Comparison of ENCODE assay signal across 4 fruit fly cellular contexts in genomic region chr3R:22899041-22899440, dm6.
A peak's percentile ranks its signal among the peaks of the same experiment; 100 is the strongest.
TF ChIP-seq lines count a peak whose summit lies in the region.

klg (plus strand) TSS chr3R:22899284.

- TF ChIP-seq CTCF in S2 (optimal IDR thresholded peaks at IDR 0.05; lab: Kevin White, UChicago): peak; percentile 18 to 37
- TF ChIP-seq CTCF in whole organism, embryonic (GFP tag; optimal IDR thresholded peaks at IDR 0.05; lab: Kevin White, UChicago): no peak

TF ChIP-seq in whole organism, 6 proteins besides CTCF, POLR2A, EP300 and RAD21:
- TF ChIP-seq usp (GFP tag; optimal IDR thresholded peaks at IDR 0.05; lab: Kevin White, UChicago) (no peak), Dll (optimal IDR thresholded peaks at IDR 0.05; lab: Kevin White, UChicago) (peak; percentile 1)
TF ChIP-seq in whole organism: peak in this region for 1.

TF ChIP-seq in whole organism, embryonic, 481 proteins besides CTCF, POLR2A, EP300 and RAD21 (continues in another document):
- TF ChIP-seq otp (GFP tag; IDR thresholded peaks at IDR 0.05; lab: Robert Waterston, UW) (no peak), ems (GFP tag; optimal IDR thresholded peaks at IDR 0.05; lab: Kevin White, UChicago) (no peak), Hsf (GFP tag; optimal IDR thresholded peaks at IDR 0.05; lab: Kevin White, UChicago) (no peak), grn (GFP tag; optimal IDR thresholded peaks at IDR 0.05; lab: Kevin White, UChicago) (no peak), prd (optimal IDR thresholded peaks at IDR 0.05; lab: Kevin White, UChicago) (no peak), prd (GFP tag; IDR thresholded peaks at IDR 0.05; lab: Robert Waterston, UW) (0 out of 3 replicates have a peak, but pooled peaks have one; percentile 5), cato (GFP tag; optimal IDR thresholded peaks at IDR 0.05; lab: Kevin White, UChicago; ENCODE audit: borderline replicate concordance) (no peak), NFAT (GFP tag; IDR thresholded peaks at IDR 0.05; lab: Robert Waterston, UW) (no peak), ssp (GFP tag; IDR thresholded peaks at IDR 0.05; lab: Robert Waterston, UW) (no peak), Awh (GFP tag; IDR thresholded peaks at IDR 0.05; lab: Robert Waterston, UW) (no peak), sisA (GFP tag; IDR thresholded peaks at IDR 0.05; lab: Robert Waterston, UW) (no peak), C15 (GFP tag; IDR thresholded peaks at IDR 0.05; lab: Robert Waterston, UW) (no peak), HLH4C (GFP tag; IDR thresholded peaks at IDR 0.05; lab: Robert Waterston, UW; ENCODE audit: partially characterized antibody) (no peak), Xrp1 (GFP tag; IDR thresholded peaks at IDR 0.05; lab: Robert Waterston, UW) (no peak), Nf-YA (GFP tag; IDR thresholded peaks at IDR 0.05; lab: Robert Waterston, UW) (no peak), Dip2 (GFP tag; IDR thresholded peaks at IDR 0.05; lab: Robert Waterston, UW) (no peak), CG2202 (tag; optimal IDR thresholded peaks at IDR 0.05; lab: Kevin White, UChicago) (no peak), CG12104 (GFP tag; optimal IDR thresholded peaks at IDR 0.05; lab: Kevin White, UChicago) (no peak), Scr (GFP tag; IDR thresholded peaks at IDR 0.05; lab: Robert Waterston, UW; ENCODE audit: partially characterized antibody) (no peak), CG6272 (GFP tag; IDR thresholded peaks at IDR 0.05; lab: Robert Waterston, UW) (no peak), zfh2 (GFP tag; optimal IDR thresholded peaks at IDR 0.05; lab: Kevin White, UChicago) (no peak), CG9215 (GFP tag; IDR thresholded peaks at IDR 0.05; lab: Robert Waterston, UW) (no peak), Nf-YB (GFP tag; optimal IDR thresholded peaks at IDR 0.05; lab: Kevin White, UChicago) (no peak), luna (GFP tag; optimal IDR thresholded peaks at IDR 0.05; lab: Kevin White, UChicago) (no peak), CG7271 (tag; optimal IDR thresholded peaks at IDR 0.05; lab: Kevin White, UChicago) (no peak), abd-A (tag; optimal IDR thresholded peaks at IDR 0.05; lab: Kevin White, UChicago) (no peak), CG17328 (GFP tag; IDR thresholded peaks at IDR 0.05; lab: Robert Waterston, UW) (no peak), CG15514 (GFP tag; optimal IDR thresholded peaks at IDR 0.05; lab: Kevin White, UChicago) (no peak), pb (GFP tag; optimal IDR thresholded peaks at IDR 0.05; lab: Kevin White, UChicago) (no peak), TFAM (GFP tag; optimal IDR thresholded peaks at IDR 0.05; lab: Kevin White, UChicago) (no peak), CG6791 (GFP tag; IDR thresholded peaks at IDR 0.05; lab: Robert Waterston, UW; ENCODE audit: partially characterized antibody) (0 out of 3 replicates have a peak, but pooled peaks have one; percentile 43), CG16815 (GFP tag; optimal IDR thresholded peaks at IDR 0.05; lab: Kevin White, UChicago) (no peak), sr (GFP tag; IDR thresholded peaks at IDR 0.05; lab: Robert Waterston, UW) (0 out of 3 replicates have a peak, but pooled peaks have one; percentile 39), salm (tag; optimal IDR thresholded peaks at IDR 0.05; lab: Kevin White, UChicago) (no peak), tio (GFP tag; optimal IDR thresholded peaks at IDR 0.05; lab: Kevin White, UChicago) (no peak), CG32767 (GFP tag; IDR thresholded peaks at IDR 0.05; lab: Robert Waterston, UW) (0 out of 2 replicates have a peak, but pooled peaks have one; percentile 19), CG13123 (GFP tag; optimal IDR thresholded peaks at IDR 0.05; lab: Kevin White, UChicago) (no peak), klu (GFP tag; IDR thresholded peaks at IDR 0.05; lab: Robert Waterston, UW) (no peak), CG15601 (tag; optimal IDR thresholded peaks at IDR 0.05; lab: Kevin White, UChicago) (peak; percentile 1), ash1 (GFP tag; optimal IDR thresholded peaks at IDR 0.05; lab: Kevin White, UChicago) (no peak), Ets97D (GFP tag; optimal IDR thresholded peaks at IDR 0.05; lab: Kevin White, UChicago) (no peak), nmo (GFP tag; optimal IDR thresholded peaks at IDR 0.05; lab: Kevin White, UChicago) (no peak), CG31388 (GFP tag; optimal IDR thresholded peaks at IDR 0.05; lab: Kevin White, UChicago) (no peak), Lhr (GFP tag; optimal IDR thresholded peaks at IDR 0.05; lab: Kevin White, UChicago) (no peak), sug (tag; optimal IDR thresholded peaks at IDR 0.05; lab: Kevin White, UChicago) (no peak)

TF ChIP-seq in whole organism, pupa, 21 proteins besides CTCF, POLR2A, EP300 and RAD21:
- TF ChIP-seq CG34367 (tag; optimal IDR thresholded peaks at IDR 0.05; lab: Kevin White, UChicago) (no peak), CG4496 (GFP tag; IDR thresholded peaks at IDR 0.05; lab: Robert Waterston, UW) (peak; percentile 56; the same call in 1 of the 3 replicates)
TF ChIP-seq in whole organism, pupa: peak in this region for 1.
